Fruit fly (Drosophila melanogaster): ENCODE data around the gene Cdlc2.

Gene Cdlc2

DNA sequence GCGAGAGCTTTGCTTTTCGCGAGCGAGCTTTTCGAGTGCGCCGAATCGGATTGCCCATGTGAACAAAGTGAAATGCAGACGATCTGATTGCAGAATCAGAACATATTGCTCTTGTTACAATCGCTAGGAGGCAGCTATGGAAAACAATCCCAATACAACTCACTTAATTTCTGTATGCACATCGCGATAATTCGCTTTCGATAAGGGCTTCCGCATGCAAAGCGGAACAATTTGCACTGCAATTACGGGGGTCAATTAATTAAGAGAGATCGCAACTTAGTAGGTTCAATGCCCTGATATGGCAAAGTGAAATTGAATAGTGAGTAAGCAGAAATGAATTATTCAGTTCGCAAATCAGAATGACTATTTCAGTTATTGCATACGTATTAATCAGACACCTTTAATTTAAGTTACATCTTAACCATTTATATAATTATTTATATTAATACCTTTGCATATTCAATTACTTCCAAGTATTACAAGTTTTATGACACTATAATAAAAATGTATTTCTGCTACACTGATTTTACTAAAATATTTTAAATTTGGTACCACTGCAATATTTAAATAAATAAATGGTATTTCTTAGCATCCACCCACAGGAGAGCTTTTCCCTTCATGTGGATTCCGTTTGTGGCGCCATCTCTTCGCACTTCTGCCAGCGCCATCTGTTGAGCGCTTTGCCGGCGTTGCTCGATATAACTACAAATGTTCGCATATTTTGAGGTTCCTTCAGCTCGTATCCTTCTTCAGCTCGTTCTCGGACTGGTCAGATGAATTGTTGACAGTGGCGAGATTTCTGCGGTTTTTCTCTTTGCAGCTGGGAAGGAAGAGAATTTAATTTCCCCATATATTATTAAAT, 17.8 kb downstream of the Cdlc2 start, which contains the start of gene NLaz:
NLaz (minus strand) TSS at position 51 of the 862 bp plus-strand sequence.
- no peak for TF ChIP-seq h (optimal IDR thresholded peaks at IDR 0.05)
- TF ChIP-seq Myc (optimal IDR thresholded peaks at IDR 0.05), result no peak
- TF ChIP-seq ttk (optimal IDR thresholded peaks at IDR 0.05), result no peak
- no peak for TF ChIP-seq Sin3A (optimal IDR thresholded peaks at IDR 0.05)
- TF ChIP-seq insv (optimal IDR thresholded peaks at IDR 0.05), result no peak
- no peak for TF ChIP-seq psq (optimal IDR thresholded peaks at IDR 0.05)

DNA sequence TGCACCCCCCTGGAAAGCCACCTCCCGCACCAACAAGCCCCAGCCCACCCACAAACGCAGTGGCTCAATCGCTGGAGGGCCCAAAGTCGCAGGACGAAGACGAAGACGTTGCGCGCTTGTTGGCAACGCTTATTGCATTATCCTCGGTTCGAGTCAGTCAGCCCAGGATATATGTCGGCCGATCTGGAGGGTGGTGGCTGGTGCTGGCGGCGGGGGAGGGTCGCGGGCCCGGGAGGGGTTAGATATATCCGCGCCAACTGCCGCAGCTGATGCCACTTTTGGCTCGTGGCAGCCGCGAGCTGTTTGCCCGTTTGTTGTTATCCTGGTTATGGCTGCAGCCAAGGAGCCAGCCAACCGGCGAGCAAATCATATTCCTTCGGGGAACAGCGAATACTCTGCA, 20.8 kb downstream of the Cdlc2 start:
- TF ChIP-seq h (optimal IDR thresholded peaks at IDR 0.05) (no peak), ttk (optimal IDR thresholded peaks at IDR 0.05) (no peak), insv (optimal IDR thresholded peaks at IDR 0.05) (no peak), psq (optimal IDR thresholded peaks at IDR 0.05) (no peak), Myc (optimal IDR thresholded peaks at IDR 0.05) (no peak), Sin3A (optimal IDR thresholded peaks at IDR 0.05) (no peak)

DNA sequence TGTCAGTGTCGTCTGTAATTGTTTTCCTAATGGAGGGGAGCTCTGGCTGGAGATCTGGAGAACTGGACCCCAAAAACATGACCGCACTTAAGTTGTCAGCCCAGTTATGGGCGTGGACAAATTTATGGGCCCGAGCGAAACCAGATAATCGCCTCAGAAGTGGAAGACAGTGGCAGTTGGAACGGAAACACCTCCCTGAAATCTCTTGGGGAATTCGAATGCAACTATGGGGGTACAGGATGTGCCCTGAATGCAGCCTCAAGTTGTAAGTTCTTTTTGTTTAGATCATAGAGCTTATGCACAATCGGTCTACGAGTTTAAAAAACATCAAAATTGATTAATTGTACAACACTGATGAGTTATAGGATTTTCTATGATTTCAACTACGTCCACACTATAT, 23.5 kb downstream of the Cdlc2 start, which contains the start of gene CG14346:
CG14346 (plus strand) TSS at position 301 of the 400 bp plus-strand sequence.
- TF ChIP-seq h (optimal IDR thresholded peaks at IDR 0.05) (no peak), Myc (optimal IDR thresholded peaks at IDR 0.05) (no peak), psq (optimal IDR thresholded peaks at IDR 0.05) (no peak)

DNA sequence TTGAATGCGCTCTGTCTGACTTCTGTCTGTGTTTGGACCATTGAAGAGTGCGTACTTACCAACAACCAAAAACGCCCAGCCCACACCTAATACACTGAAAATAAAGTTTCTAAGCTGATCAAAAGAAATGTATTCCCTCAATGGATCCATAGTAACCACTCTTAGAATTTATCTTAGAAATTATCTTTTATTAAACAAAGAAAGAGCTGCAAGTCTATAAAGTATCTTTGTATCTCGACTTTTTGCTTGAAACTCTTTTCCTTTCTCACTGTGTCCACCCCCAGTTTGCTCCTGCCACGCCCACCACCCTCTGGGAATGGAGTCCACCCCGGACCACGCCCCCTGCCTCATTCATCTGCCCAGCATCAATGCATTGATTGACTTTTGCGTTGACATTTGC, 33.4 kb downstream of the Cdlc2 start:
- TF ChIP-seq Sin3A (optimal IDR thresholded peaks at IDR 0.05), result no peak
- TF ChIP-seq insv (optimal IDR thresholded peaks at IDR 0.05), result no peak
- no peak for TF ChIP-seq psq (optimal IDR thresholded peaks at IDR 0.05)

DNA sequence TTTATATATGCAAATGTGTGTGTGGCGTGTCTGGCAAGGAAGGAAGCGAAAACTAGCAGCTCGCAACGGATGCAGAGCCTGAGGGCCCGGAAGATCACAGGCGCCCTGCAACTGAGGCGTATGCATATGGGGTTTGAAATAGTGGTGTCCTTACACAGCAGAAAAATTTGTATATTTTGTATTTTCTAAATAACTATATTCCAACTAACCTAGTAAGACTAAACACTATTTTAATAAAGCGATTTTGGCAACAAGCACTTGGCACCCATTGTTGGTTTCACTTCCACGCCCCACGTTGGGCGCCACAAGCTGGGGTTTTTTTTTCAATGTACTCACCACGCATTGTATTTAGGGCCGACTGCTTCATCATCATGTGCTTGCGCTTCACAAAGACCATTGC, 42.3 kb downstream of the Cdlc2 start:
- TF ChIP-seq insv (optimal IDR thresholded peaks at IDR 0.05), result no peak
- TF ChIP-seq Sin3A (optimal IDR thresholded peaks at IDR 0.05), result no peak
- no peak for TF ChIP-seq Myc (optimal IDR thresholded peaks at IDR 0.05)
- TF ChIP-seq ttk (optimal IDR thresholded peaks at IDR 0.05), result no peak
- no peak for TF ChIP-seq psq (optimal IDR thresholded peaks at IDR 0.05)
- no peak for TF ChIP-seq h (optimal IDR thresholded peaks at IDR 0.05)

DNA sequence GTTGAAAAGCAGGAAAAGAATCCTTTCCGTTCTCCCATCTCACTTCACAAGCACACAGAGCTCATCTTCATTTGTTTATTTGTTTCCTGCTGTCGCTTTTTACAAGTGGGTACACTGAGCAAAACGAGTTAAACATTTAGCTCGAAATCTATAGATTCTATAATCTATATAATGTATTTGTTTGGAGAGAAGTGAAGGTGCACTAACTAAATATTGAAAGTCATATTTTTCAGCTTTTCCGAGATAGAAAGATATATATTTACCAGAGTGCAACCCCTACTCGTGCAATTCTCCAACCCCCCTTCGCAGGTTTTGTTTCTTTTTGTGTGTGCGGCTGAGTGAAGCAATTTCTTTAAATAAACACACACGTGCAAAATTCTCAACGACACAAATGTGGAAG, 43.6 kb downstream of the Cdlc2 start:
- no peak for TF ChIP-seq insv (optimal IDR thresholded peaks at IDR 0.05)
- TF ChIP-seq Sin3A (optimal IDR thresholded peaks at IDR 0.05), result no peak
- no peak for TF ChIP-seq psq (optimal IDR thresholded peaks at IDR 0.05)
- no peak for TF ChIP-seq h (optimal IDR thresholded peaks at IDR 0.05)
- TF ChIP-seq Myc (optimal IDR thresholded peaks at IDR 0.05), result no peak
- no peak for TF ChIP-seq ttk (optimal IDR thresholded peaks at IDR 0.05)

DNA sequence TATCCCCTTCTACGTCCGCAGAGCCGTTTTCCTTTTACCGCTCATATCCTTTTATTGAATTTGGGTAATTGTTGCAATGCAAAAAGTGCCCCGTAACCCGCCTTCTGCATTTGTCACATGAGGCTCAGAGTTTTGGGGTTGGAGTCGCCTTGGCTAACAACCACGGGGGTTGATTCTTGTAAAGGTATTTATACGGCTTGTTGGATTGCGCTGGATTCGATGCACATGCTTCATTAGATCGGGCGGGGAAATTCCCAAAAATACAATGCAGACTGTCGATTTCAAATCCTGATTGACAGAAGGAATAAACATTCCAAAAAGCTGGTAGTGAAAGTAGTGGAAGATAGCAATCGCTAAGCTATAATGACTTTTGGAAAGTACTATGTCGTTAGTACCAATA, 46.1 kb downstream of the Cdlc2 start:
- TF ChIP-seq insv (optimal IDR thresholded peaks at IDR 0.05) (no peak), Sin3A (optimal IDR thresholded peaks at IDR 0.05) (no peak), ttk (optimal IDR thresholded peaks at IDR 0.05) (no peak), Myc (optimal IDR thresholded peaks at IDR 0.05) (no peak), psq (optimal IDR thresholded peaks at IDR 0.05) (no peak), h (optimal IDR thresholded peaks at IDR 0.05) (no peak)

DNA sequence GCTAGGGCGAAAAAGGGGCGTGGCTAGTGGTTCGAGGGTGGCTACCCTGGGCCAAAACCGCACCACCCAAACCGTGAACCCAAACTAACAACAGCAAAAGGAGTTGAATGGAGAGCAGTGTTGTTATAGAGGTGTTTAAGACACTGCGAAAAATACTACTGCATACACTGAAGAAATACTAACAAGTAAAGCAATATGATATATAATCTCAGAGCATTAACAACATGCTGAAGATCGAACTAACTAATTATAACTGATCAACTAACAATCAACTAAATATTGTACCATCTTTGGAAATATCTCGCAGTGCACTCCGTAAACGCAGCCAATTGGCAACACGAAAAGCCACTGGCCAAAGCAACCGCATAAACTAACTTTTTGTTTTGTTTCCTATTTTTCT, 49.4 kb downstream of the Cdlc2 start:
- no peak for TF ChIP-seq h (optimal IDR thresholded peaks at IDR 0.05)
- TF ChIP-seq Myc (optimal IDR thresholded peaks at IDR 0.05), result no peak
- TF ChIP-seq ttk (optimal IDR thresholded peaks at IDR 0.05), result no peak
- no peak for TF ChIP-seq insv (optimal IDR thresholded peaks at IDR 0.05)
- TF ChIP-seq Sin3A (optimal IDR thresholded peaks at IDR 0.05), result no peak
- TF ChIP-seq psq (optimal IDR thresholded peaks at IDR 0.05), result no peak

Measured in Kc167 (cell line).